Worm (Caenorhabditis elegans) whole organism, L4/young adult: ENCODE measurements around the gene srsx-14.
A peak's percentile ranks its signal among the peaks of the same experiment; 100 is the strongest.

Experiments used
- W03F9.2 ChIP-seq: fragments of 150-350 bp; optimal IDR thresholded peaks from 2 replicates; lab custom pipeline; 2014; ENCODE audit warnings: missing biosample characterization, missing genetic modification characterization
- dao-5 ChIP-seq: sonication (generic microtip); optimal IDR thresholded peaks from 2 replicates; lab custom pipeline; 2016; ENCODE audit warnings: missing genotype, missing genetic modification characterization, moderate library complexity, missing compliant biosample characterization
- him-1 ChIP-seq: sonication (generic microtip); optimal IDR thresholded peaks from 2 replicates; lab custom pipeline; 2016; ENCODE audit warnings: missing genotype, missing genetic modification reagents, missing genetic modification characterization, missing compliant biosample characterization

Gene srsx-14

DNA sequence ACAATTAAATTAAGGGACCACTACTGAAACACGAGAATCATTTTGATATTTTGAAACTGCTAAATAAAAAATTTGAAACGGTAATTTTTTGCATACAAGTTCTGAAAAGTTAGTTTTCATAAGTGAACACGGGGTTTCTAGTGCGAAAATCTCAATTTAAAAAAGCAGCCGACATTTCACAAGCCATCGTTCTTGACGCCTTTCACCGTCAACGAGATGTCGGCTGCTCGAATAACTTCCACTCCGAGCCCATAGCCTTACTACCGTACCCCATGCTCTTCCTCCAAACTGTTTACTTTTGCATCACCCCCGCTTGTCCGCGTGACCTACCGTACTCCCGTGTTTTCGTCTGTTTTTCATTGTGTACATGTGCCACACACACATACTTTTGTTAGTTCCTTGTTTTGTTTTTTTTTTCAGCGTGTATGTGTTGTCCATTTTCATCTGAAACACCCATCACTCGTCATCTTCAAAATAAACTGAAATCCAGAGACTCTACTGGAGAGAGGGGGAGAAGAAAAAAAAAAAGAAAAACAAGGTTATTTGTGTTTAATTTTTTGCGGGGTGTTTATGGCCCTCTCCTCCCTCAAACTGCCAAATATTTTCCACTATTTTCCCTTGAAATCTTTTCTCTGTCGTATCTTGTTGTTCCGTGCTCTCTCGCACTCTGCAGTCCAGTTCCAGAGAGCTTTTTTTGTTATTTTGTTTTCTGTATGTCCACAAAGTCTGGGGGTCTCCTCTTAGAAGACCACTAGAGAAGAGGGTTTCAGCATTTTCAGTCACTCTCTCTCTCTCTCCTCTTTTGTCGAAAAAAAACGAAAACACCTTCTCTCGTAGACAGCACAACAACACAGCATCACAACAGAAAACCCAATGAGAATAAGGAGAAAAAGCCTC is 38.7 kb downstream of the srsx-14 start:
- TF ChIP-seq W03F9.2, result no peak
- no peak for TF ChIP-seq him-1
- TF ChIP-seq dao-5 (tag; lab: Kevin White, UChicago), result no peak

DNA sequence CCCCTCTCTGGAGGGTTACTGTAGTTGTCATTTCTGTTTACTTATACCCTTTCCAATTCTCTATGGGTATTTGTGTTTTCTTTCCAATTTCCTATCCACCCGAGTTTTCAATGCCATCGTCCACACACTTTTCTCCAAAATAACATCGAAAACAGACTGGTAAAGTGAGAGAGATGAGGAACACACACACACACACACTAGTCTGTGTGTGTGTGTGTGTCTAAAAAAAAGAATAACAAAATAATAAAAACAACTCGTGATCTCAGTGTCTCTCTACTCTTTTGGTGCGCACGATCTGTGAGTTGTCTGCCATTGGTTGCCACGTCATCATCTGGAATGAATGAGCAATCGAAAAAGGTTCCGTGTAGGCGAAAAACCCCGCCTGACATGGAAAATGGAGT is 40.6 kb downstream of the srsx-14 start:
- TF ChIP-seq dao-5 (tag; lab: Kevin White, UChicago) (no peak), W03F9.2 (no peak), him-1 (no peak)

DNA sequence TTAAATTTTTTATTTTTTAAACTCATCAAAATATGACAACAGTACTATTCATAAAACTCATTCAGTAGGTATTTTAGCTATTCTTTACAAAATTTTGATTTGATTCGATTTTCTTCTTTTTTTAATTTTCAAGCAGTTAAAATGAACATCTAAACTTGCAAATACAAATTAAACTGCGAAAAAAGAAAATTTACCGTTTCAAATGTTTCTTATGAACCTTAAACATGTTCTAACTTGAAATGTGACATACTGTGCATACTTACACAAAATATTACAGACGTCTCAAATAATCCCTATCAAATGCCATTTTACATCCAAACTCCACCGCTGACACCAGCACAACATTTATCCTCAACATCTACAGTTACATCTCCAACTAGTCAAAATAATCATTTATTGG is 42.6 kb downstream of the srsx-14 start, which contains the start of gene fkh-7:
Gene fkh-7 (plus strand): TSS at position 301 of the 400 bp plus-strand sequence.
- TF ChIP-seq him-1 (no peak), W03F9.2 (no peak), dao-5 (tag; lab: Kevin White, UChicago) (no peak)

DNA sequence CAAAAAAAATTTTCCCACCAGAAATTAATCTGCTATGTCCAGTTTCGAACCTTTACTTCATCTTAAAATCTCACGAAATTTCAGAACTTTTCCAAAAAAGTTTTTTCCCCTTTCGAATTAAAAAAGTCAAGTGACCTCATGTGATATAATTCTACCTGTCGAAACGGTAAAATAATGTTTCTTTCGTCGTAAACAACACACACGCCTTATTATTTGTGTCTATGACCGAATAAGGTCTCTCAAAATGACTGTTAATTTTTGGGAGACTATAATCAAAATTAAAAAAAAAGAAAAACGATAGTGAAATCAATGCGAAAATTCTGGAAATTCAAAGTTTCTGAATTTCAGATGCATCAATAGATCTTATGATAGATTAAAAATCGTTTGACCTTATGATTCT is 43.8 kb downstream of the srsx-14 start:
- TF ChIP-seq dao-5 (tag; lab: Kevin White, UChicago) (no peak), him-1 (no peak), W03F9.2 (no peak)

DNA sequence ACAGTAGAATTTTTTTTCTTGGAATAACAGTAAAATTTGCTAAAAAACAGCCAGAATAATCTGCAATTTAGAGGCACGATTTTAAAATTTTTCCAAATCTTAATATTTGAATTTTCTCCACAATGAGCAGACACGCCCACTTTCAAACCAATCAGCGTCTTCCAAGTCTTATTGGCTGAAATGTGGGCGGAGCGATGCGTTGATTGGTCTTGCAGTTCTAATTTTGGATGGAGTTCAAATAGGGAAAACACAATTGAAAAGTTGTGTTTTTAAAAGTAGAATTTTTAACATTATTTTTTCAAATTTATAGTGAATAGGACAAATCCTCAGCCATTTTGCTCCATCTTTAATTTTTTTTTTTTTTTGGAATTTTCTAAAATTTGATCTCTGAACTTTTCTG is 44.2 kb downstream of the srsx-14 start:
- TF ChIP-seq dao-5 (tag; lab: Kevin White, UChicago) (no peak), W03F9.2 (no peak), him-1 (no peak)

DNA sequence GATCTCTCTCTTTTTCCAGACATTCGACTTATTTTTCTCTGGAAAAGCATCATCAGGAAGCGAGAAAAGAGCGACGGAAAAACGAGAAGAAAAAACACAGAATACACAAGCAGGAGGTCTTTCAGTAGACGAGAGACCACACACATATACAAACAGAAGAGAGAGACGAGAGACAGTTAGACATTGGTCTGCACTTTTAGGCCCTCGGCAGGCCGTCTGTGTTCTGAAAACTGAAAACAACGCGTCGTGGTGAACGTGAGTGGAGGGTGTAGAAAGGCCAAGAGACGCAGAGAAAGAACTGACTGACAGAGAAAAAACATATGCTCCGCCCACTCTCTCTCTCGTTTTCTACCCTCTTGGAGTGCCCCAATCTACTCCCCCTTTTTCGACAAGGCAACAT is 44.7 kb downstream of the srsx-14 start:
- TF ChIP-seq W03F9.2 (peak; percentile 4), dao-5 (tag; lab: Kevin White, UChicago) (no peak), him-1 (no peak)

DNA sequence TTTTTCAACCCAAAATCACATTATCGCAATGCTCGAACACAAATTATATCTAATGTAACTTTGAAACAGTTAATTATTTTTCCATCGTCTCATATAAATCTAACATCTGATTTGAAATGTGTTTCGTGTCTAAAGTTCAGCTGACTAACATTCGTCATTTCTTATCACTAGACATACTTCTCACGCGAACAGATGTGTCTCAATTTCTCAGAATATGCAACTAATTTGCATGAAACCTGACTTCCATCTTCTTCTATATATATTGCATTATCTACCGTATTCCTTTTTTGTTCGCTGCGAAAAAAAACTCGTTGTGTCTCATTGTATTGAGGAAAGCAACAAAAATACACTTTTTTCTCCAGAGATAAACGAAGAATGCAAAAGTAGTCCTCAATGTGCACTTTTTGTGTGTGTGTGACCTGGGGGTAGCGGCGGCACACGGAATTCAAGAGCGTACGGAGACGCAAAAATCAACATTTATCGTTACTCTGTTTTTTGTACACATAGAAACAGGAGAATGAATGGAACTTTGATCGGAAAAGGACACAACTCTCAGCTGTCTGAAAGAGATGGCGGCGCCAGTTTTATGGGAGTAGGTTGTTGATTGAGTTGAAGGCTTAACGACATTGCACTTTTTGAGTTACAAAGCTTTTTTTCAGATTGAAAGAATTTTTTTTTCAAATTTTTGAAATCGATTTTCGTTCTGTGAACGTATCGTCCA is 46.2 kb downstream of the srsx-14 start:
- TF ChIP-seq dao-5 (tag; lab: Kevin White, UChicago) (no peak), W03F9.2 (no peak), him-1 (no peak)
